Worm (Caenorhabditis elegans): ENCODE measurements around the gene srj-21.

ce11 chrV:10756698-10757097 is 11.6 kb downstream of the srj-21 start, which contains the start of gene irld-6:
- TF ChIP-seq unc-62 (GFP tag; optimal IDR thresholded peaks at IDR 0.05) (no peak), pha-4 (tag; optimal IDR thresholded peaks at IDR 0.05) (no peak), mep-1 (tag; optimal IDR thresholded peaks at IDR 0.05) (no peak), sptf-1 (tag; optimal IDR thresholded peaks at IDR 0.05) (no peak), ceh-83 (GFP tag; optimal IDR thresholded peaks at IDR 0.05) (no peak)
